Worm (Caenorhabditis elegans): ENCODE data around the gene pde-4.
A peak's percentile ranks its signal among the peaks of the same experiment; 100 is the strongest.

The pde-4 gene

ce11 chrII:7663704-7664660, 12.9 kb upstream of the pde-4 start, which contains the start of the genes F18A1.7 and rpa-1 (continued):
- TF ChIP-seq ceh-91 (GFP tag; IDR thresholded peaks at IDR 0.05) (peak; percentile 96), madf-8 (GFP tag; conservative IDR thresholded peaks at IDR 0.05) (peak; percentile 94), ceh-100 (GFP tag; IDR thresholded peaks at IDR 0.05) (0 out of 2 replicates have a peak, but pooled peaks have one; percentile 11), mcd-1 (GFP tag; IDR thresholded peaks at IDR 0.05) (peak; percentile 48), T07F8.4 (tag; optimal IDR thresholded peaks at IDR 0.05) (no peak), attf-5 (GFP tag; optimal IDR thresholded peaks at IDR 0.05) (no peak), dpl-1 (GFP tag; optimal IDR thresholded peaks at IDR 0.05) (peak; percentile 91), ztf-6 (GFP tag; IDR thresholded peaks at IDR 0.05) (no peak), snpc-1.1 (tag; optimal IDR thresholded peaks at IDR 0.05; ENCODE audit: insufficient read depth) (no peak), lin-35 (GFP tag; optimal IDR thresholded peaks at IDR 0.05) (peak in 1 of 3 experiments; percentile 81), Y56A3A.18 (GFP tag; IDR thresholded peaks at IDR 0.05) (no peak), attf-6 (GFP tag; IDR thresholded peaks at IDR 0.05) (peak; percentile 60; the same call in 1 of the 2 replicates), rec-8 (tag; optimal IDR thresholded peaks at IDR 0.05) (no peak), xnd-1 (tag; optimal IDR thresholded peaks at IDR 0.05) (peak; percentile 95), die-1 (tag; optimal IDR thresholded peaks at IDR 0.05) (no peak), fkh-3 (tag; optimal IDR thresholded peaks at IDR 0.05) (no peak), zfh-2 (GFP tag; conservative IDR thresholded peaks at IDR 0.05) (no peak), athp-1 (tag; optimal IDR thresholded peaks at IDR 0.05) (peak; percentile 16), K12H6.12 (tag; optimal IDR thresholded peaks at IDR 0.05) (no peak), ekl-4 (GFP tag; IDR thresholded peaks at IDR 0.05) (peak; percentile 76), nhr-80 (tag; optimal IDR thresholded peaks at IDR 0.05) (no peak), ama-1 (optimal IDR thresholded peaks at IDR 0.05) (no peak), ama-1 (GFP tag; optimal IDR thresholded peaks at IDR 0.05) (no peak), him-1 (tag; optimal IDR thresholded peaks at IDR 0.05) (no peak), D2030.7 (GFP tag; IDR thresholded peaks at IDR 0.05) (peak; percentile 94), bed-2 (GFP tag; IDR thresholded peaks at IDR 0.05) (no peak), C06A6.2 (GFP tag; conservative IDR thresholded peaks at IDR 0.05) (no peak), Y95B8A.8 (GFP tag; IDR thresholded peaks at IDR 0.05) (0 out of 2 replicates have a peak, but pooled peaks have one; percentile 66), F22D6.2 (tag; optimal IDR thresholded peaks at IDR 0.05) (no peak), B0336.3 (GFP tag; IDR thresholded peaks at IDR 0.05) (peak; percentile 71), efl-1 (GFP tag; optimal IDR thresholded peaks at IDR 0.05) (peak; percentile 97), ceh-40 (GFP tag; IDR thresholded peaks at IDR 0.05) (no peak), madf-10 (tag; optimal IDR thresholded peaks at IDR 0.05) (no peak), lsl-1 (GFP tag; optimal IDR thresholded peaks at IDR 0.05) (peak; percentile 98), dpff-1 (tag; optimal IDR thresholded peaks at IDR 0.05) (no peak), F33H1.4 (GFP tag; IDR thresholded peaks at IDR 0.05) (peak; percentile 97), snpc-1.3 (tag; optimal IDR thresholded peaks at IDR 0.05; ENCODE audit: insufficient read depth) (peak; percentile 63), lin-40 (tag; optimal IDR thresholded peaks at IDR 0.05) (no peak), unc-62 (GFP tag; optimal IDR thresholded peaks at IDR 0.05) (no peak), zim-3 (tag; optimal IDR thresholded peaks at IDR 0.05) (no peak), Y53G8AR.9 (GFP tag; conservative IDR thresholded peaks at IDR 0.05) (peak; percentile 67), hlh-12 (tag; optimal IDR thresholded peaks at IDR 0.05) (no peak), mel-28 (tag; optimal IDR thresholded peaks at IDR 0.05; ENCODE audit: borderline replicate concordance) (no peak), F49E8.2 (tag; optimal IDR thresholded peaks at IDR 0.05; ENCODE audit: insufficient read depth) (peak; percentile 79), lin-26 (GFP tag; IDR thresholded peaks at IDR 0.05) (no peak), tbp1 (GFP tag; optimal IDR thresholded peaks at IDR 0.05) (peak; percentile 33), T26A5.8 (tag; optimal IDR thresholded peaks at IDR 0.05) (no peak)

Measured in whole organism, young adult.